Fruit fly (Drosophila melanogaster) whole organism, embryonic: Measurements from ENCODE around the gene Idh3a.

Experiments used
- Blimp-1 ChIP-seq: fragments of 200-800 bp; sonication (Bioruptor generic); optimal IDR thresholded peaks from 3 replicates; lab custom pipeline; 2018; ENCODE audit warnings: missing biosample characterization, missing genetic modification characterization, mild to moderate bottlenecking, moderate library complexity, missing genetic modification reagents
- CG11085 ChIP-seq: fragments of 200-800 bp; sonication (Bioruptor generic); IDR thresholded peaks from 2 replicates; pipeline ENCODE4 v1.3.6; 2022; ENCODE audit warnings: missing biosample characterization, missing genetic modification characterization
- CG13123 ChIP-seq: fragments of 200-800 bp; sonication (Bioruptor generic); optimal IDR thresholded peaks from 2 replicates; lab custom pipeline; 2016; ENCODE audit warnings: missing biosample characterization, missing genetic modification characterization
- chm ChIP-seq: fragments of 200-800 bp; sonication (Bioruptor generic); IDR thresholded peaks from 2 replicates; pipeline ENCODE4 v1.3.6; 2022; ENCODE audit warnings: missing biosample characterization, missing genetic modification characterization

DNA sequence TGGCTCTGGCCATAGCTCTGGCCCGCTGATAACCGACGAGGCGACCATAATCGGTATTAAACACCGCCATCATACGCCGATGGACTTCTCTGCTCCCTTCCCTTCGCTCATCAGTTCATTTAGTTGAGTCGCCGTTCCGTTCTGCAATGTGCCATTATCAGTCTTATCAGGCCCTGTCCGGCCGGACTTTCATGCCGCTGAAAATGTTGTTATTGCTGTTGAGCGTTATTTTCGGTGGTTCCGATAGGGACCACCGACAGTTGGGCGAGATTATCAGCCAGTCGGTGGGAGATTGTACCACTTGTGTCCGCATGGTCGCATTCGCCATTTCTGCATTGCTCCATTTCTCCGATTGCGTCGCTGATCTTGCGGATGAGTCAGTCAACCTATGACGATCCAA lies 20.3 kb downstream of the Idh3a start:
- TF ChIP-seq Blimp-1 (GFP tag; lab: Kevin White, UChicago) (no peak), CG13123 (GFP tag; lab: Kevin White, UChicago) (no peak), chm (no peak), CG11085 (GFP tag; lab: Robert Waterston, UW) (no peak)
